Worm (Caenorhabditis elegans) whole organism, late embryonic: ENCODE measurements around the gene T27E7.1.

Experiments
- ceh-22 ChIP-seq: sonication (generic microtip); optimal IDR thresholded peaks from 2 replicates; lab custom pipeline; 2017; ENCODE audit warnings: missing biosample characterization, missing genetic modification characterization
- ceh-30 ChIP-seq: fragments of 150-350 bp; optimal IDR thresholded peaks from 2 replicates; lab custom pipeline; 2014; ENCODE audit warnings: missing biosample characterization, missing genetic modification characterization
- ceh-9 ChIP-seq: sonication (generic microtip); optimal IDR thresholded peaks from 2 replicates; lab custom pipeline; 2016; ENCODE audit warnings: mild to moderate bottlenecking, missing genetic modification characterization, inconsistent platforms, missing compliant biosample characterization
- elt-4 ChIP-seq: sonication (generic microtip); optimal IDR thresholded peaks from 2 replicates; lab custom pipeline; 2016; ENCODE audit warnings: missing genetic modification characterization, missing compliant biosample characterization
- fkh-10 ChIP-seq: fragments of 150-350 bp; optimal IDR thresholded peaks from 2 replicates; lab custom pipeline; 2014; ENCODE audit warnings: missing biosample characterization, missing genetic modification reagents, missing genetic modification characterization
- nhr-11 ChIP-seq: fragments of 150-350 bp; optimal IDR thresholded peaks from 2 replicates; lab custom pipeline; 2014; ENCODE audit warnings: missing biosample characterization, missing genetic modification characterization
- rnt-1 ChIP-seq: sonication (generic microtip); optimal IDR thresholded peaks from 2 replicates; lab custom pipeline; 2016; ENCODE audit warnings: missing genetic modification characterization, missing compliant biosample characterization
- sox-4 ChIP-seq: sonication (generic microtip); optimal IDR thresholded peaks from 2 replicates; lab custom pipeline; 2017; ENCODE audit warnings: mild to moderate bottlenecking, missing genetic modification characterization, inconsistent platforms, missing compliant biosample characterization
- ttx-3 ChIP-seq: sonication (generic microtip); optimal IDR thresholded peaks from 2 replicates; lab custom pipeline; 2016; ENCODE audit warnings: missing genetic modification reagents, missing genetic modification characterization, missing compliant biosample characterization
- unc-86 ChIP-seq: sonication (generic microtip); optimal IDR thresholded peaks from 2 replicates; lab custom pipeline; 2016; ENCODE audit warnings: missing genetic modification characterization, missing compliant biosample characterization
- zip-5 ChIP-seq: sonication (generic microtip); optimal IDR thresholded peaks from 2 replicates; lab custom pipeline; 2016; ENCODE audit warnings: missing genetic modification characterization, missing compliant biosample characterization

DNA sequence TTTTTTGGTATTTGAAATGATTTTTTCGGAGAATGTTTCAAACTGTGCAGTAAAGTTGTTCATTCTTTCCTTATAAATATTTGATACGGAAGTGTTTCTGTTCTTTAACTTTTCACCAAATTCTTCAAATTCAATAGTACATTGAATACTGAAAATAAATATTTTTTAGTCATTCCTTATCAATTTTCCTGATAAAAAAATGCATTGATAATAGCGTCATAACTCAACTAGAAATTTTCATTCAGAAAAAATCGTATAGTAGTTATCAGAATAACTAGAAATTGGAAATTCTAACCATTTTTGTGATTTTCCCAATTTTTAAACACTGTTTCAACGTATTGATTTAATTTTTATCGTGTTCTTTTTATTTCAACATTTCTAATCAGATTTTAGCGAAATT is 39.7 kb downstream of the T27E7.1 start:
- no peak for TF ChIP-seq ceh-30 (tag; lab: Kevin White, UChicago)
- no peak for TF ChIP-seq zip-5 (tag; lab: Kevin White, UChicago)
- TF ChIP-seq ceh-9: no peak
- no peak for TF ChIP-seq fkh-10 (GFP tag; lab: Kevin White, UChicago)
- no peak for TF ChIP-seq unc-86 (tag; lab: Kevin White, UChicago)
- TF ChIP-seq elt-4 (tag; lab: Kevin White, UChicago): no peak
- TF ChIP-seq nhr-11 (tag; lab: Kevin White, UChicago): no peak
- no peak for TF ChIP-seq rnt-1
- no peak for TF ChIP-seq ceh-22 (tag; lab: Kevin White, UChicago)
- no peak for TF ChIP-seq sox-4 (tag; lab: Kevin White, UChicago)
- no peak for TF ChIP-seq ttx-3 (tag; lab: Kevin White, UChicago)
